Fruit fly (Drosophila melanogaster) whole organism, embryonic: ENCODE data around the gene CG15429.
A peak's percentile ranks its signal among the peaks of the same experiment; 100 is the strongest.

Experiments used
- Bdp1 ChIP-seq: fragments of 200-800 bp; sonication (Bioruptor generic); optimal IDR thresholded peaks from 3 replicates; lab custom pipeline; 2016; ENCODE audit warnings: missing biosample characterization, missing genetic modification characterization
- CG11456 ChIP-seq: fragments of 200-800 bp; sonication (Bioruptor generic); IDR thresholded peaks from 3 replicates; pipeline ENCODE4 v1.3.6; 2022; ENCODE audit warnings: missing biosample characterization, missing genetic modification characterization
- CG11504 ChIP-seq: fragments of 200-800 bp; sonication (Bioruptor generic); optimal IDR thresholded peaks from 3 replicates; lab custom pipeline; 2019; ENCODE audit warnings: missing biosample characterization, mild to moderate bottlenecking, missing genetic modification characterization, moderate library complexity
- CG13287 ChIP-seq: fragments of 200-800 bp; sonication (Bioruptor generic); IDR thresholded peaks from 2 replicates; pipeline ENCODE4 v1.3.6; 2022; ENCODE audit warnings: missing biosample characterization, missing genetic modification characterization; ENCODE audit not compliant: partially characterized antibody
- CG13624 ChIP-seq: fragments of 200-800 bp; sonication (Bioruptor generic); optimal IDR thresholded peaks from 2 replicates; lab custom pipeline; 2016; ENCODE audit warnings: missing biosample characterization, missing genetic modification characterization
- CG13894 ChIP-seq: fragments of 200-800 bp; sonication (Bioruptor generic); optimal IDR thresholded peaks from 3 replicates; lab custom pipeline; 2018; ENCODE audit warnings: missing biosample characterization, mild to moderate bottlenecking, missing genetic modification characterization, moderate library complexity
- CG17361 ChIP-seq: fragments of 200-800 bp; sonication (Bioruptor generic); IDR thresholded peaks from 3 replicates; pipeline ENCODE4 v1.3.6; 2022; ENCODE audit warnings: missing biosample characterization, missing genetic modification characterization
- CG18599 ChIP-seq: fragments of 200-800 bp; sonication (Bioruptor generic); optimal IDR thresholded peaks from 3 replicates; lab custom pipeline; 2017; ENCODE audit warnings: missing biosample characterization, missing genetic modification characterization, mild to moderate bottlenecking, moderate library complexity, missing genetic modification reagents
- CG34376 ChIP-seq: fragments of 200-800 bp; sonication (Bioruptor generic); optimal IDR thresholded peaks from 2 replicates; lab custom pipeline; 2018; ENCODE audit warnings: missing biosample characterization, mild to moderate bottlenecking, missing genetic modification characterization
- CG34422 ChIP-seq: fragments of 200-800 bp; sonication (Bioruptor generic); IDR thresholded peaks from 3 replicates; pipeline ENCODE4 v1.3.6; 2022; ENCODE audit warnings: missing biosample characterization, missing genetic modification characterization
- CG42726 ChIP-seq: fragments of 200-800 bp; sonication (Bioruptor generic); IDR thresholded peaks from 2 replicates; pipeline ENCODE4 v1.3.6; 2022; ENCODE audit warnings: missing biosample characterization, missing genetic modification characterization; ENCODE audit not compliant: partially characterized antibody
- CG4328 ChIP-seq: fragments of 200-800 bp; sonication (Bioruptor generic); optimal IDR thresholded peaks from 3 replicates; lab custom pipeline; 2017; ENCODE audit warnings: missing biosample characterization, missing genetic modification reagents, missing genetic modification characterization
- CG7987 ChIP-seq: fragments of 200-800 bp; sonication (Bioruptor generic); optimal IDR thresholded peaks from 2 replicates; lab custom pipeline; 2018; ENCODE audit warnings: missing biosample characterization, mild to moderate bottlenecking, missing genetic modification characterization, moderate library complexity
- CG8290 ChIP-seq, 3 experiments: fragments of 200-800 bp; sonication (Bioruptor generic); optimal IDR thresholded peaks; 2 replicates each; lab custom pipeline; 2016 to 2019; ENCODE audit warnings: missing biosample characterization in 3 of 3, missing genetic modification characterization in 3 of 3, mild to moderate bottlenecking in 2 of 3, moderate library complexity in 1 of 3
- CG8924 ChIP-seq: fragments of 200-800 bp; optimal IDR thresholded peaks from 3 replicates; lab custom pipeline; 2019; ENCODE audit warnings: missing biosample characterization, mild to moderate bottlenecking, missing genetic modification characterization, moderate library complexity
- Dek ChIP-seq: fragments of 200-800 bp; sonication (Bioruptor generic); optimal IDR thresholded peaks from 3 replicates; lab custom pipeline; 2019; ENCODE audit warnings: missing biosample characterization, mild to moderate bottlenecking, missing genetic modification characterization, moderate library complexity
- E2f2 ChIP-seq: fragments of 200-800 bp; sonication (Bioruptor generic); IDR thresholded peaks from 2 replicates; pipeline ENCODE4 v1.3.6; 2022; ENCODE audit warnings: missing biosample characterization, missing genetic modification characterization
- Eip74EF ChIP-seq, 2 experiments: fragments of 200-800 bp in 1 of 2; fragments of >200 bp in 1 of 2; sonication (Bioruptor generic) in 1 of 2; optimal IDR thresholded peaks; 2 replicates each; lab custom pipeline; 2017 to 2019; ENCODE audit warnings: missing biosample characterization in 2 of 2, missing genetic modification characterization in 2 of 2, mild to moderate bottlenecking in 1 of 2, moderate library complexity in 1 of 2
- Fer1 ChIP-seq: fragments of 200-800 bp; sonication (Bioruptor generic); optimal IDR thresholded peaks from 2 replicates; lab custom pipeline; 2017; ENCODE audit warnings: missing biosample characterization, mild to moderate bottlenecking, missing genetic modification characterization
- HHEX ChIP-seq: fragments of 200-800 bp; sonication (Bioruptor generic); optimal IDR thresholded peaks from 3 replicates; lab custom pipeline; 2017; ENCODE audit warnings: missing biosample characterization, mild to moderate bottlenecking, missing genetic modification characterization, missing genetic modification reagents
- HLH4C ChIP-seq: fragments of 200-800 bp; sonication (Bioruptor generic); IDR thresholded peaks from 3 replicates; pipeline ENCODE4 v1.3.6; 2022; ENCODE audit warnings: missing biosample characterization, missing genetic modification characterization; ENCODE audit not compliant: partially characterized antibody
- Med ChIP-seq: fragments of 200-800 bp; sonication (Bioruptor generic); peaks from one replicate; lab custom pipeline; 2016; ENCODE audit warnings: missing biosample characterization, missing genetic modification characterization, mild to moderate bottlenecking, inconsistent platforms, moderate library complexity
- Mrtf ChIP-seq: fragments of 200-800 bp; sonication (Bioruptor generic); IDR thresholded peaks from 3 replicates; pipeline ENCODE4 v1.3.6; 2022; ENCODE audit warnings: missing biosample characterization, missing genetic modification characterization
- Nf-YB ChIP-seq: fragments of 200-800 bp; sonication (Bioruptor generic); optimal IDR thresholded peaks from 3 replicates; lab custom pipeline; 2019; ENCODE audit warnings: missing biosample characterization, mild to moderate bottlenecking, missing genetic modification characterization, moderate library complexity
- Oli ChIP-seq: fragments of 200-800 bp; sonication (Bioruptor generic); optimal IDR thresholded peaks from 2 replicates; lab custom pipeline; 2018; ENCODE audit warnings: missing biosample characterization, mild to moderate bottlenecking, missing genetic modification characterization, moderate library complexity
- Optix ChIP-seq: fragments of 200-800 bp; sonication (Bioruptor generic); IDR thresholded peaks from 3 replicates; pipeline ENCODE4 v1.3.6; 2022; ENCODE audit warnings: missing biosample characterization, missing genetic modification characterization
- Rfx ChIP-seq: fragments of 200-800 bp; sonication (Bioruptor generic); IDR thresholded peaks from 2 replicates; pipeline ENCODE4 v1.3.6; 2022; ENCODE audit warnings: missing biosample characterization, missing genetic modification characterization
- Scr ChIP-seq: fragments of 200-800 bp; sonication (Bioruptor generic); IDR thresholded peaks from 2 replicates; pipeline ENCODE4 v1.3.6; 2022; ENCODE audit warnings: missing biosample characterization, missing genetic modification characterization; ENCODE audit not compliant: partially characterized antibody
- Stat92E ChIP-seq, 3 experiments: fragments of >200 bp in 2 of 3; fragments of 200-800 bp in 1 of 3; sonication (Bioruptor generic) in 1 of 3; optimal IDR thresholded peaks; 2 replicates each; lab custom pipeline; 2017 to 2019; ENCODE audit warnings: missing biosample characterization in 3 of 3, missing genetic modification characterization in 3 of 3, mild to moderate bottlenecking in 1 of 3, moderate library complexity in 1 of 3
- ara ChIP-seq: fragments of 200-800 bp; sonication (Bioruptor generic); IDR thresholded peaks from 2 replicates; pipeline ENCODE4 v1.3.6; 2022; ENCODE audit warnings: missing biosample characterization, missing genetic modification characterization
- az2 ChIP-seq: fragments of 200-800 bp; sonication (Bioruptor generic); optimal IDR thresholded peaks from 3 replicates; lab custom pipeline; 2016; ENCODE audit warnings: missing biosample characterization, missing genetic modification characterization
- cato ChIP-seq: fragments of 200-800 bp; sonication (Bioruptor generic); optimal IDR thresholded peaks from 2 replicates; lab custom pipeline; 2016; ENCODE audit warnings: missing biosample characterization, missing genetic modification characterization, borderline replicate concordance
- cg ChIP-seq: fragments of 200-800 bp; sonication (Bioruptor generic); optimal IDR thresholded peaks from 3 replicates; lab custom pipeline; 2019; ENCODE audit warnings: missing biosample characterization, mild to moderate bottlenecking, missing genetic modification characterization, moderate library complexity
- chif ChIP-seq, 2 experiments: fragments of 200-800 bp; sonication (Bioruptor generic); optimal IDR thresholded peaks; 3 replicates each; lab custom pipeline; 2016; ENCODE audit warnings: missing biosample characterization in 2 of 2, missing genetic modification characterization in 2 of 2
- ci ChIP-seq: fragments of 200-800 bp; sonication (Bioruptor generic); IDR thresholded peaks from 3 replicates; pipeline ENCODE4 v1.3.6; 2022; ENCODE audit warnings: missing biosample characterization, missing genetic modification characterization
- dpn ChIP-seq, 2 experiments: fragments of 200-800 bp; sonication (Bioruptor generic); optimal IDR thresholded peaks; 3 replicates each; lab custom pipeline; 2016; ENCODE audit warnings: missing biosample characterization in 2 of 2, missing genetic modification characterization in 2 of 2
- grn ChIP-seq: fragments of 200-800 bp; sonication (Bioruptor generic); optimal IDR thresholded peaks from 3 replicates; lab custom pipeline; 2017; ENCODE audit warnings: missing biosample characterization, missing genetic modification characterization
- gsb-n ChIP-seq: fragments of 200-800 bp; sonication (Bioruptor generic); optimal IDR thresholded peaks from 3 replicates; lab custom pipeline; 2018; ENCODE audit warnings: missing biosample characterization, mild to moderate bottlenecking, missing genetic modification characterization
- lilli ChIP-seq: fragments of 200-800 bp; sonication (Bioruptor generic); optimal IDR thresholded peaks from 3 replicates; lab custom pipeline; 2016; ENCODE audit warnings: missing biosample characterization, missing genetic modification characterization
- mirr ChIP-seq: fragments of 200-800 bp; sonication (Bioruptor generic); optimal IDR thresholded peaks from 3 replicates; lab custom pipeline; 2018; ENCODE audit warnings: missing biosample characterization, mild to moderate bottlenecking, missing genetic modification characterization
- nmo ChIP-seq: fragments of 200-800 bp; sonication (Bioruptor generic); optimal IDR thresholded peaks from 2 replicates; lab custom pipeline; 2018; ENCODE audit warnings: missing biosample characterization, mild to moderate bottlenecking, missing genetic modification characterization, moderate library complexity
- phol ChIP-seq: fragments of 200-800 bp; sonication (Bioruptor generic); optimal IDR thresholded peaks from 3 replicates; lab custom pipeline; 2018; ENCODE audit warnings: missing biosample characterization, mild to moderate bottlenecking, missing genetic modification characterization, moderate library complexity
- sens ChIP-seq: fragments of 200-800 bp; sonication (Bioruptor generic); peaks from one replicate; lab custom pipeline; 2016; ENCODE audit warnings: missing biosample characterization, missing genetic modification characterization
- sug ChIP-seq: fragments of 200-800 bp; optimal IDR thresholded peaks from 2 replicates; lab custom pipeline; 2019; ENCODE audit warnings: missing biosample characterization, mild to moderate bottlenecking, missing genetic modification characterization, moderate library complexity
- vvl ChIP-seq: fragments of 200-800 bp; sonication (Bioruptor generic); IDR thresholded peaks from 2 replicates; pipeline ENCODE4 v1.3.6; 2022; ENCODE audit warnings: missing biosample characterization, missing genetic modification characterization
- yki ChIP-seq: fragments of >200 bp; optimal IDR thresholded peaks from 3 replicates; lab custom pipeline; 2018

CG15429 gene

dm6 chr2L:4339780-4340694 is 12.7 kb upstream of the CG15429 start (continued):
- TF ChIP-seq gsb-n (tag; lab: Kevin White, UChicago) = peak; percentile 4
- peak; percentile 32 for TF ChIP-seq Med (GFP tag; lab: Kevin White, UChicago)
- TF ChIP-seq mirr (GFP tag; lab: Kevin White, UChicago) = peak; percentile 85
- TF ChIP-seq HLH4C = no peak
- TF ChIP-seq cg = peak; percentile 22
- no peak for TF ChIP-seq Nf-YB
- peak; percentile 15 for TF ChIP-seq HHEX
- no peak for TF ChIP-seq chif (GFP tag; optimal IDR thresholded peaks at IDR 0.05; lab: Kevin White, UChicago)
- TF ChIP-seq sens (GFP tag; lab: Kevin White, UChicago) = peak; percentile 50
- 0 out of 2 replicates have a peak, but pooled peaks have one; percentile 5 for TF ChIP-seq Rfx (GFP tag; lab: Robert Waterston, UW)
- TF ChIP-seq ci (GFP tag; lab: Robert Waterston, UW) = 0 out of 3 replicates have a peak, but pooled peaks have one; percentile 15
- TF ChIP-seq Scr (GFP tag; lab: Robert Waterston, UW) = 0 out of 2 replicates have a peak, but pooled peaks have one; percentile 17
- TF ChIP-seq CG34376 (GFP tag; lab: Kevin White, UChicago) = peak; percentile 28
- TF ChIP-seq CG34422 = no peak
- peak; percentile 14 for TF ChIP-seq CG18599 (GFP tag; lab: Kevin White, UChicago)
- TF ChIP-seq grn = peak; percentile 15
- TF ChIP-seq CG8290 (GFP tag; optimal IDR thresholded peaks at IDR 0.05; lab: Kevin White, UChicago) = no peak
- peak in 1 of 2 experiments; percentile 21 for TF ChIP-seq CG8290 (tag; optimal IDR thresholded peaks at IDR 0.05; lab: Kevin White, UChicago)
- peak in 1 of 2 experiments; percentile 86 for TF ChIP-seq Eip74EF (GFP tag; optimal IDR thresholded peaks at IDR 0.05; lab: Kevin White, UChicago)

DNA sequence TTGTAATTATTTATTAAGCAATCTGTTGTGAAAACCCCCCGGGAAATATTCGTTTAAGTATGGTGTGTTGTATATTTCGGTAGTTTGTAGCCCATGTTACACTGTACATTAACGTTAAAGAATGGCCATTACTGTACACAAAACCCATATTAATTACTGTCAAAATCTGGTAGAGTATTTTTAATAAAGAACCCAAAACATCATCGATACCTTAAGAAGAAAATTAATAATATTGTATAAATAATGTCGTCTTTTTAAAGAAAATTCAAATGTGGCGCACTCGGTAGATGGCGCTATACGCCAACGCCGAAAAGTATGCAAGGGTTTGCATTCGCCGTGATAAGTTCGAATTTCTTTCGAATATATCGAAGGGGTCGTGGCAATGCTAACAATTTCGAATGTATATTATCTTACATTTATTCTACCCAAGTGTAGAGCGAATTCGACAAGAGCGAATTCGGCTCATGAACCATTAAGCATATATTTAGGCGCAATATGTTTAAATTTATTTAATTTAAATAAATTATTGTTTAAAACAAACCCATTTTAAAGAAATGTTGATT is 7.1 kb upstream of the CG15429 start:
- no peak for TF ChIP-seq Mrtf (GFP tag; lab: Robert Waterston, UW)
- peak; percentile 26 for TF ChIP-seq phol (tag; lab: Kevin White, UChicago)
- TF ChIP-seq E2f2 (GFP tag; lab: Robert Waterston, UW) = peak; percentile 94
- peak; percentile 63; the same call in 1 of the 2 replicates for TF ChIP-seq CG42726
- TF ChIP-seq Fer1 = peak; percentile 24
- peak; percentile 45 for TF ChIP-seq CG13894 (tag; lab: Kevin White, UChicago)
- TF ChIP-seq lilli (GFP tag; lab: Kevin White, UChicago) = peak; percentile 32
- TF ChIP-seq nmo (GFP tag; lab: Kevin White, UChicago) = no peak
- no peak for TF ChIP-seq Oli (tag; lab: Kevin White, UChicago)
- no peak for TF ChIP-seq ara
- 0 out of 3 replicates have a peak, but pooled peaks have one; percentile 26 for TF ChIP-seq CG17361 (GFP tag; lab: Robert Waterston, UW)
- peak; percentile 29 for TF ChIP-seq Dek (tag; lab: Kevin White, UChicago)
- TF ChIP-seq CG13624 = peak; percentile 3
- no peak for TF ChIP-seq Bdp1 (GFP tag; lab: Kevin White, UChicago)
- TF ChIP-seq CG11456 = no peak
- peak in 1 of 2 experiments; percentile 18 for TF ChIP-seq dpn (GFP tag; optimal IDR thresholded peaks at IDR 0.05; lab: Kevin White, UChicago)
- TF ChIP-seq cato = no peak
- peak; percentile 8 for TF ChIP-seq CG8924 (tag; lab: Kevin White, UChicago)
- no peak; the same call in 1 of the 2 replicates for TF ChIP-seq CG13287 (GFP tag; lab: Robert Waterston, UW)
- TF ChIP-seq CG11504 (tag; lab: Kevin White, UChicago) = no peak
- peak; percentile 46 for TF ChIP-seq sug (tag; lab: Kevin White, UChicago)
- no peak for TF ChIP-seq az2 (GFP tag; lab: Kevin White, UChicago)
- TF ChIP-seq Optix (GFP tag; lab: Robert Waterston, UW) = no peak
- peak in 1 of 3 experiments; percentile 20 for TF ChIP-seq Stat92E (GFP tag; optimal IDR thresholded peaks at IDR 0.05; lab: Kevin White, UChicago)
- TF ChIP-seq yki (lab: Kevin White, UChicago) = no peak
- TF ChIP-seq CG4328 (GFP tag; lab: Kevin White, UChicago) = no peak
- peak; percentile 55 for TF ChIP-seq vvl (GFP tag; lab: Robert Waterston, UW)
- TF ChIP-seq CG7987 (GFP tag; lab: Kevin White, UChicago) = peak; percentile 42
